Worm (Caenorhabditis elegans): Measurements from ENCODE around the gene frm-8.
A peak's percentile ranks its signal among the peaks of the same experiment; 100 is the strongest.

The frm-8 gene

DNA sequence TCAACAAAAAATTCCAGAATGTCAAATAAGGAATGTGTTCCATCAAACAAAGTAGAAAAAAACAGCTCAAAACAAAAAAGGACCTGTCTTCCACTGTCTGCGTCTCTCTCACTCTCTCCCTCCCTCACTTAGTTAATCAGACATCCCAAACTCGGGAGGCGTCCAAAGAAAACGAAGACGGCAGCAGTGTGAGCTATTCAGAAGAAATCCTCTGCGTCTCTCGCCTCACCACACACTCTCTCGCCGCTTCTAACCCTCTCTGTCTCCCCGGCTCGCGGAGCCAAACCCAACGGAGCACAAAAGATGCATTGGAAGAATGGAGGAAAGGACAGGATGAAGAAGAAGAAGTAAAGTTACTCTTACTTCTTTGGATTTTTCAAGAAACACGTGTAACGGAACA lies 1.3 kb upstream of the frm-8 start (continued):
- no peak for TF ChIP-seq ces-1 (GFP tag; optimal IDR thresholded peaks at IDR 0.05)
- no peak for TF ChIP-seq skn-1 (tag; optimal IDR thresholded peaks at IDR 0.05)
- TF ChIP-seq lir-3 (tag; optimal IDR thresholded peaks at IDR 0.05; ENCODE audit: poor library complexity), result no peak
- no peak for TF ChIP-seq zip-4 (GFP tag; optimal IDR thresholded peaks at IDR 0.05)
- no peak for TF ChIP-seq grh-1 (GFP tag; IDR thresholded peaks at IDR 0.05)
- peak; percentile 68 for TF ChIP-seq fkh-8 (tag; optimal IDR thresholded peaks at IDR 0.05)
- no peak for TF ChIP-seq egl-27 (tag; optimal IDR thresholded peaks at IDR 0.05)
- peak; percentile 29 for TF ChIP-seq mep-1 (tag; optimal IDR thresholded peaks at IDR 0.05)
- TF ChIP-seq swsn-7 (tag; optimal IDR thresholded peaks at IDR 0.05), result peak; percentile 50
- peak; percentile 29 to 51 for TF ChIP-seq lsy-2 (tag; optimal IDR thresholded peaks at IDR 0.05)
- TF ChIP-seq fos-1 (tag; optimal IDR thresholded peaks at IDR 0.05), result no peak
- no peak for TF ChIP-seq aly-2 (tag; optimal IDR thresholded peaks at IDR 0.05)
- TF ChIP-seq mef-2 (tag; optimal IDR thresholded peaks at IDR 0.05), result no peak
- no peak for TF ChIP-seq hlh-17 (GFP tag; optimal IDR thresholded peaks at IDR 0.05; ENCODE audit: borderline replicate concordance)
- TF ChIP-seq efl-3 (GFP tag; optimal IDR thresholded peaks at IDR 0.05), result no peak
- no peak for TF ChIP-seq nhr-85 (tag)
- no peak for TF ChIP-seq unc-30 (tag; optimal IDR thresholded peaks at IDR 0.05)
- no peak for TF ChIP-seq rnt-1 (tag; optimal IDR thresholded peaks at IDR 0.05)
- peak; percentile 49 for TF ChIP-seq tbx-2 (tag; optimal IDR thresholded peaks at IDR 0.05)
- TF ChIP-seq isw-1 (GFP tag; IDR thresholded peaks at IDR 0.05), result 0 out of 2 replicates have a peak, but pooled peaks have one; percentile 19
- TF ChIP-seq nhr-28 (tag; optimal IDR thresholded peaks at IDR 0.05), result no peak
- TF ChIP-seq fkh-4 (tag; optimal IDR thresholded peaks at IDR 0.05; ENCODE audit: borderline replicate concordance), result no peak
- TF ChIP-seq nhr-11 (tag; optimal IDR thresholded peaks at IDR 0.05), result no peak
- no peak for TF ChIP-seq Y116A8C.19 (tag; optimal IDR thresholded peaks at IDR 0.05; ENCODE audit: borderline replicate concordance)
- no peak for TF ChIP-seq tlp-1 (tag; optimal IDR thresholded peaks at IDR 0.05)
- TF ChIP-seq nhr-12 (tag; optimal IDR thresholded peaks at IDR 0.05), result no peak
- no peak for TF ChIP-seq elt-3 (tag; optimal IDR thresholded peaks at IDR 0.05)
- no peak for TF ChIP-seq jun-1 (tag; optimal IDR thresholded peaks at IDR 0.05)
- TF ChIP-seq fkh-10 (GFP tag; optimal IDR thresholded peaks at IDR 0.05), result peak; percentile 5
- no peak for TF ChIP-seq unc-62 (GFP tag; optimal IDR thresholded peaks at IDR 0.05)
- TF ChIP-seq irx-1 (tag; optimal IDR thresholded peaks at IDR 0.05), result no peak
- no peak for TF ChIP-seq ets-5 (GFP tag; IDR thresholded peaks at IDR 0.05)
- TF ChIP-seq mab-9 (GFP tag; IDR thresholded peaks at IDR 0.05), result no peak
- TF ChIP-seq alr-1 (tag; optimal IDR thresholded peaks at IDR 0.05; ENCODE audit: borderline replicate concordance), result no peak
- TF ChIP-seq nhr-77 (tag; optimal IDR thresholded peaks at IDR 0.05), result no peak
- TF ChIP-seq ztf-11 (tag; optimal IDR thresholded peaks at IDR 0.05), result no peak
- no peak for TF ChIP-seq nhr-84 (tag; optimal IDR thresholded peaks at IDR 0.05)
- TF ChIP-seq C16A3.4 (tag; optimal IDR thresholded peaks at IDR 0.05), result no peak
- no peak for TF ChIP-seq nhr-19 (GFP tag; conservative IDR thresholded peaks at IDR 0.05)
- no peak for TF ChIP-seq pax-3 (tag; optimal IDR thresholded peaks at IDR 0.05)
- TF ChIP-seq nhr-90 (tag; optimal IDR thresholded peaks at IDR 0.05; ENCODE audit: poor library complexity), result no peak
- TF ChIP-seq zag-1 (tag; optimal IDR thresholded peaks at IDR 0.05), result no peak
- TF ChIP-seq snu-23 (GFP tag; optimal IDR thresholded peaks at IDR 0.05), result peak; percentile 33
- no peak for TF ChIP-seq ceh-63 (GFP tag; optimal IDR thresholded peaks at IDR 0.05)
- no peak for TF ChIP-seq sptf-1 (tag; optimal IDR thresholded peaks at IDR 0.05)
- TF ChIP-seq ceh-8 (GFP tag; optimal IDR thresholded peaks at IDR 0.05), result no peak
- peak; percentile 59 for TF ChIP-seq nhr-47 (tag; optimal IDR thresholded peaks at IDR 0.05)
- TF ChIP-seq mdl-1 (tag; optimal IDR thresholded peaks at IDR 0.05), result no peak

All from whole organism, L1 larva.